Fruit fly (Drosophila melanogaster) Kc167 (cell line): Measurements from ENCODE around the gene Egfrap.

ENCODE experiments used
- Sin3A ChIP-seq: fragments of >200 bp; optimal IDR thresholded peaks from 2 replicates; lab custom pipeline; 2018; ENCODE audit warnings: missing external identifiers
- h ChIP-seq: fragments of >200 bp; optimal IDR thresholded peaks from 3 replicates; lab custom pipeline; 2018; ENCODE audit warnings: missing external identifiers
- insv ChIP-seq: fragments of >200 bp; optimal IDR thresholded peaks from 3 replicates; lab custom pipeline; 2018; ENCODE audit warnings: missing external identifiers
- psq ChIP-seq: fragments of >200 bp; optimal IDR thresholded peaks from 2 replicates; lab custom pipeline; 2017; ENCODE audit warnings: missing external identifiers
- ttk ChIP-seq: sonication (Bioruptor generic); optimal IDR thresholded peaks from 2 replicates; lab custom pipeline; 2017; ENCODE audit warnings: missing external identifiers

DNA sequence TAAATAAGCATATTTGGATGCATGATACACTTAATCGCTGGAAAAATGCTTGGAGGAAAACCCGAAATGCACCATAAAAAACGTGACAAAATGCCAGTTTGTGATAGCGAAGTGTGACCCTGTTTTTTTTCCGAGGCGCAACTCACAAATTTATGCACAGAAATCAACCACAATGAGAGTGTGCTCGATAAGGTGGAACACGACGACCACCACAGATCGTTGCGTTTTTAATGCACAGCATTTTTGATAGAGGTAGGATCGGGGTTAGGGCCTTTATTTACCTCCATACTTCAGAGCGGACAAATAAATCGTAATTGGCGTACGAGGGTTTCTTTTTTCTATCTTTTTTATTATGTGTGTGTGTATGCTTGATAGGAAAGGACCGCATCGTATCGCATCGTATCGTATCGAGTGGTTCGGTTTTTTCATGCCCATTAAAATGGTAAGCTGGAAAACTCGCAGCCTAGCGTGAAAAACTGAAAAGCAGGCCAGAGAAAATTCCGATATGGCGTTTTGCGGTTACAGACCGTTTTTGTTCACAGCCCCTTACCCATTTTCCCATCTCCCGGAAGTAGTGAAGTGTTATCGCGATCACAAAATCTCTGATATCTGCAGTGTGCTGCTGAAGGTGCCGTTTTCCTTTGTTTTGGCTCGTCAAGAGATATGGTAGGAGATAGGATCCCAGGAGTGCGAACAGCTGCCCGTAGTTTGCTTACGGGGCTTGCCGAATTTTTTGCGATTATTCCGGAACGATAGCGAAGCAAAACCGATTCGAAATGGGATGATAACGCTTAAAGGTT is 30.3 kb upstream of the Egfrap start:
- TF ChIP-seq psq: no peak
- no peak for TF ChIP-seq ttk (lab: Kevin White, UChicago)
- TF ChIP-seq insv (lab: Kevin White, UChicago): no peak
- TF ChIP-seq Sin3A (lab: Kevin White, UChicago): no peak
- TF ChIP-seq h: no peak
